Worm (Caenorhabditis elegans) whole organism, late embryonic: Measurements from ENCODE around the gene clec-22.

Experiments
- Y22D7AL.16 ChIP-seq: sonication (generic microtip); optimal IDR thresholded peaks from 2 replicates; lab custom pipeline; 2016; ENCODE audit warnings: missing genetic modification characterization, missing compliant biosample characterization
- ama-1 ChIP-seq: fragments of 150-350 bp; optimal IDR thresholded peaks from 2 replicates; lab custom pipeline; 2014
- ceh-2 ChIP-seq: sonication (generic microtip); optimal IDR thresholded peaks from 2 replicates; lab custom pipeline; 2016; ENCODE audit warnings: missing genotype, missing genetic modification characterization, missing compliant biosample characterization
- ceh-22 ChIP-seq: sonication (generic microtip); optimal IDR thresholded peaks from 2 replicates; lab custom pipeline; 2017; ENCODE audit warnings: missing biosample characterization, missing genetic modification characterization
- ceh-9 ChIP-seq: sonication (generic microtip); optimal IDR thresholded peaks from 2 replicates; lab custom pipeline; 2016; ENCODE audit warnings: mild to moderate bottlenecking, missing genetic modification characterization, inconsistent platforms, missing compliant biosample characterization
- dve-1 ChIP-seq: sonication (generic microtip); optimal IDR thresholded peaks from 2 replicates; lab custom pipeline; 2017; ENCODE audit warnings: antibody characterized with exemption, mild to moderate bottlenecking, missing genetic modification characterization, missing compliant biosample characterization
- elt-2 ChIP-seq: sonication (generic microtip); optimal IDR thresholded peaks from 2 replicates; lab custom pipeline; 2016; ENCODE audit warnings: missing genetic modification reagents, missing genetic modification characterization, missing compliant biosample characterization
- elt-4 ChIP-seq: sonication (generic microtip); optimal IDR thresholded peaks from 2 replicates; lab custom pipeline; 2016; ENCODE audit warnings: missing genetic modification characterization, missing compliant biosample characterization
- fax-1 ChIP-seq: sonication (generic microtip); optimal IDR thresholded peaks from 2 replicates; lab custom pipeline; 2016; ENCODE audit warnings: missing genotype, missing genetic modification characterization, missing compliant biosample characterization
- fkh-10 ChIP-seq: fragments of 150-350 bp; optimal IDR thresholded peaks from 2 replicates; lab custom pipeline; 2014; ENCODE audit warnings: missing biosample characterization, missing genetic modification reagents, missing genetic modification characterization
- hlh-13 ChIP-seq: fragments of 200-800 bp; sonication (Bioruptor generic); optimal IDR thresholded peaks from 2 replicates; lab custom pipeline; 2018; ENCODE audit warnings: mild to moderate bottlenecking, missing genetic modification characterization, missing compliant biosample characterization
- hlh-15 ChIP-seq: sonication (generic microtip); optimal IDR thresholded peaks from 2 replicates; lab custom pipeline; 2016; ENCODE audit warnings: missing genetic modification characterization, missing compliant biosample characterization
- hlh-6 ChIP-seq: sonication (generic microtip); optimal IDR thresholded peaks from 2 replicates; lab custom pipeline; 2016; ENCODE audit warnings: missing genotype, missing genetic modification characterization, missing compliant biosample characterization
- hlh-8 ChIP-seq: sonication (generic microtip); optimal IDR thresholded peaks from 2 replicates; lab custom pipeline; 2016; ENCODE audit warnings: missing genotype, missing genetic modification characterization, missing compliant biosample characterization
- madf-2 ChIP-seq: sonication (generic microtip); optimal IDR thresholded peaks from 2 replicates; lab custom pipeline; 2017; ENCODE audit warnings: missing genetic modification characterization, missing compliant biosample characterization
- nhr-11 ChIP-seq: fragments of 150-350 bp; optimal IDR thresholded peaks from 2 replicates; lab custom pipeline; 2014; ENCODE audit warnings: missing biosample characterization, missing genetic modification characterization
- nhr-232 ChIP-seq: sonication (generic microtip); optimal IDR thresholded peaks from 2 replicates; lab custom pipeline; 2016; ENCODE audit warnings: missing genetic modification characterization, missing compliant biosample characterization
- npax-4 ChIP-seq: sonication (generic microtip); optimal IDR thresholded peaks from 2 replicates; lab custom pipeline; 2016; ENCODE audit warnings: missing genetic modification characterization, missing compliant biosample characterization
- pag-3 ChIP-seq: sonication (generic microtip); optimal IDR thresholded peaks from 2 replicates; lab custom pipeline; 2016; ENCODE audit warnings: missing compliant biosample characterization, missing genetic modification characterization, borderline replicate concordance
- pat-9 ChIP-seq: fragments of 200-800 bp; sonication (Bioruptor generic); optimal IDR thresholded peaks from 2 replicates; lab custom pipeline; 2018; ENCODE audit warnings: mild to moderate bottlenecking, missing genetic modification characterization, moderate library complexity, missing compliant biosample characterization
- pha-2 ChIP-seq: sonication (generic microtip); optimal IDR thresholded peaks from 2 replicates; lab custom pipeline; 2017; ENCODE audit warnings: mild to moderate bottlenecking, missing genetic modification characterization, missing compliant biosample characterization
- pqm-1 ChIP-seq: sonication (generic microtip); optimal IDR thresholded peaks from 2 replicates; lab custom pipeline; 2016; ENCODE audit warnings: missing genetic modification characterization, missing compliant biosample characterization
- sdc-2 ChIP-seq: sonication (generic microtip); optimal IDR thresholded peaks from 2 replicates; lab custom pipeline; 2016; ENCODE audit warnings: missing genotype, missing genetic modification characterization, missing compliant biosample characterization
- syd-9 ChIP-seq: sonication (generic microtip); optimal IDR thresholded peaks from 2 replicates; lab custom pipeline; 2016; ENCODE audit warnings: mild to moderate bottlenecking, missing genetic modification characterization, moderate library complexity, missing compliant biosample characterization
- tbx-2 ChIP-seq: sonication (generic microtip); optimal IDR thresholded peaks from 2 replicates; lab custom pipeline; 2016; ENCODE audit warnings: missing genetic modification characterization, missing compliant biosample characterization
- unc-42 ChIP-seq: sonication (generic microtip); optimal IDR thresholded peaks from 2 replicates; lab custom pipeline; 2016; ENCODE audit warnings: missing genotype, missing genetic modification characterization, missing compliant biosample characterization
- unc-86 ChIP-seq: sonication (generic microtip); optimal IDR thresholded peaks from 2 replicates; lab custom pipeline; 2016; ENCODE audit warnings: missing genetic modification characterization, missing compliant biosample characterization
- zip-5 ChIP-seq: sonication (generic microtip); optimal IDR thresholded peaks from 2 replicates; lab custom pipeline; 2016; ENCODE audit warnings: missing genetic modification characterization, missing compliant biosample characterization
- ztf-16 ChIP-seq: sonication (generic microtip); optimal IDR thresholded peaks from 2 replicates; lab custom pipeline; 2017; ENCODE audit warnings: missing genetic modification characterization, missing compliant biosample characterization

clec-22 gene

DNA sequence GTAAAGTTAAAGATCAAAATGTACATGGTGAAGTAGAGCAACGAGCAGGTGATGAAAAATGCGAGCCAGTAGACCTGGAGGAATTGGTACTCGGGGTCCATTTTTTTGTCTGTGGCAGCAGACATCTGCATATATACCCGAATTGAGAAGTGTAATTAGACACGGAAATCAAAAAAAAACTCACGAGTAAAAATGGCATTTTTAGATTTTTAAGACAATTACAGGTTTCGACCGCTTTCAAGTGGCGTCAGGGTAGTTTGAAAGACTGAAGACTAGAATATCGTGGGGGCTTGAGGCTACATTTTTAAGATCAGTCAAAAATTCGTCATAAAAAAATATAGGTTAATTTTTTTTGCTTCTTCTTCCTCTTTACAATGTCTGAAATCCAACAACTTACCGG, 44.5 kb downstream of the clec-22 start, which contains the start of gene srd-68:
Gene srd-68, minus strand, starts transcription at position 101 of the 400 bp plus-strand sequence.
- TF ChIP-seq Y22D7AL.16 (tag; lab: Kevin White, UChicago), result no peak
- TF ChIP-seq ama-1, result no peak
- TF ChIP-seq sdc-2 (tag; lab: Kevin White, UChicago), result no peak
- TF ChIP-seq pat-9, result no peak
- no peak for TF ChIP-seq npax-4 (tag; lab: Kevin White, UChicago)
- TF ChIP-seq ceh-2 (tag; lab: Kevin White, UChicago), result no peak
- TF ChIP-seq fkh-10, result no peak
- TF ChIP-seq pag-3 (tag; lab: Kevin White, UChicago), result no peak
- no peak for TF ChIP-seq elt-2 (tag; lab: Kevin White, UChicago)
- TF ChIP-seq hlh-15, result no peak
- no peak for TF ChIP-seq fax-1 (tag; lab: Kevin White, UChicago)
- no peak for TF ChIP-seq hlh-13 (GFP tag; lab: Kevin White, UChicago)
- TF ChIP-seq ceh-9 (tag; lab: Kevin White, UChicago), result no peak
- TF ChIP-seq ceh-22, result no peak
- no peak for TF ChIP-seq zip-5 (tag; lab: Kevin White, UChicago)
- TF ChIP-seq pha-2 (tag; lab: Kevin White, UChicago), result no peak
- TF ChIP-seq tbx-2 (tag; lab: Kevin White, UChicago), result no peak
- no peak for TF ChIP-seq nhr-11

- TF ChIP-seq syd-9 (tag; lab: Kevin White, UChicago), result no peak
- TF ChIP-seq madf-2 (tag; lab: Kevin White, UChicago), result no peak
- TF ChIP-seq Y22D7AL.16 (tag; lab: Kevin White, UChicago), result no peak
- TF ChIP-seq ama-1, result no peak
- no peak for TF ChIP-seq elt-4 (tag; lab: Kevin White, UChicago)
- TF ChIP-seq nhr-232, result no peak
- no peak for TF ChIP-seq ztf-16 (tag; lab: Kevin White, UChicago)
- no peak for TF ChIP-seq dve-1 (tag; lab: Kevin White, UChicago)
- no peak for TF ChIP-seq hlh-6
- no peak for TF ChIP-seq pqm-1 (tag; lab: Kevin White, UChicago)
- no peak for TF ChIP-seq unc-86 (tag; lab: Kevin White, UChicago)
- TF ChIP-seq unc-42 (tag; lab: Kevin White, UChicago), result no peak
- no peak for TF ChIP-seq hlh-8 (tag; lab: Kevin White, UChicago)
These were observed 46.4 kb downstream of the clec-22 start, which contains the start of gene nhr-262 for ce11 chrV:16904612-16905011. Gene nhr-262 (plus strand): TSS chrV:16904912.
